Worm (Caenorhabditis elegans) whole organism, L4 larva: ENCODE data around the gene max-2.
"Not testable (repeated sequence)": the region's sequence is repeated elsewhere in the genome, so short reads cannot be mapped to it uniquely, and the experiment has no call there.

Experiments used
- R02D3.7 ChIP-seq: fragments of 150-350 bp; sonication (generic microtip); optimal IDR thresholded peaks from 3 replicates; lab custom pipeline; 2014; ENCODE audit warnings: missing biosample characterization, missing genetic modification characterization
- dpl-1 ChIP-seq: fragments of 150-350 bp; optimal IDR thresholded peaks from 2 replicates; lab custom pipeline; 2014; ENCODE audit warnings: missing biosample characterization, missing genetic modification reagents, missing genetic modification characterization
- dve-1 ChIP-seq: sonication (generic microtip); optimal IDR thresholded peaks from 2 replicates; lab custom pipeline; 2017; ENCODE audit warnings: antibody characterized with exemption, mild to moderate bottlenecking, missing genetic modification characterization, missing compliant biosample characterization; ENCODE audit not compliant: insufficient read depth
- fkh-10 ChIP-seq: fragments of 150-350 bp; optimal IDR thresholded peaks from 2 replicates; lab custom pipeline; 2014; ENCODE audit warnings: missing biosample characterization, missing genetic modification reagents, missing genetic modification characterization
- lin-13 ChIP-seq: fragments of 150-350 bp; optimal IDR thresholded peaks from 2 replicates; lab custom pipeline; 2014; ENCODE audit warnings: missing biosample characterization, missing genetic modification reagents, missing genetic modification characterization
- lin-39 ChIP-seq: fragments of 150-350 bp; optimal IDR thresholded peaks from 2 replicates; lab custom pipeline; 2014; ENCODE audit warnings: missing biosample characterization, missing genetic modification reagents, missing genetic modification characterization
- lir-3 ChIP-seq: sonication (generic microtip); optimal IDR thresholded peaks from 2 replicates; lab custom pipeline; 2016; ENCODE audit warnings: mild to moderate bottlenecking, missing genetic modification characterization, missing compliant biosample characterization
- nhr-11 ChIP-seq: fragments of 150-350 bp; optimal IDR thresholded peaks from 2 replicates; lab custom pipeline; 2014; ENCODE audit warnings: missing biosample characterization, missing genetic modification characterization
- nhr-41 ChIP-seq: fragments of 200-800 bp; sonication (Bioruptor generic); IDR thresholded peaks from 2 replicates; pipeline ENCODE4 v1.3.6; 2022; ENCODE audit warnings: missing genetic modification reagents, missing genetic modification characterization, missing compliant biosample characterization
- pha-4 ChIP-seq, 2 experiments: fragments of 150-350 bp in 1 of 2; fragments of 200-800 bp in 1 of 2; sonication (Bioruptor generic) in 1 of 2; IDR thresholded peaks in 1 of 2; optimal IDR thresholded peaks in 1 of 2; 2 replicates each; pipeline versions ENCODE4 v1.3.6 to Lab custom; 2014 to 2022; ENCODE audit warnings: missing genetic modification characterization in 2 of 2, missing genetic modification reagents in 2 of 2, missing biosample characterization in 1 of 2, missing compliant biosample characterization in 1 of 2
- snpc-4 ChIP-seq: fragments of 150-350 bp; optimal IDR thresholded peaks from 2 replicates; lab custom pipeline; 2014; ENCODE audit warnings: missing biosample characterization, missing genetic modification characterization
- unc-39 ChIP-seq: sonication (generic microtip); optimal IDR thresholded peaks from 2 replicates; lab custom pipeline; 2017; ENCODE audit warnings: missing biosample characterization, missing genetic modification characterization
- ztf-7 ChIP-seq: fragments of 150-350 bp; optimal IDR thresholded peaks from 2 replicates; lab custom pipeline; 2014; ENCODE audit warnings: missing biosample characterization, missing genetic modification characterization

ce11 chrII:13043433-13044054, 17.9 kb upstream of the max-2 start, which contains the start of gene puf-6:
- TF ChIP-seq ztf-7 (tag; lab: Kevin White, UChicago); lin-13 (GFP tag; lab: Kevin White, UChicago); fkh-10 (GFP tag; lab: Kevin White, UChicago); pha-4 (GFP tag; IDR thresholded peaks at IDR 0.05; lab: Robert Waterston, UW); pha-4 (tag; optimal IDR thresholded peaks at IDR 0.05; lab: Kevin White, UChicago); lin-39 (tag; lab: Kevin White, UChicago); snpc-4; dpl-1; lir-3 (tag; lab: Kevin White, UChicago); nhr-41 (GFP tag; lab: Robert Waterston, UW); unc-39; R02D3.7 (tag; lab: Kevin White, UChicago); nhr-11; dve-1: not testable (repeated sequence)
